Fruit fly (Drosophila melanogaster) whole organism, wandering third instar larva: ENCODE results near the gene Cyp310a1.
A peak's percentile ranks its signal among the peaks of the same experiment; 100 is the strongest.

Experiments used
- CG32264 ChIP-seq: fragments of 200-800 bp; sonication (Bioruptor generic); optimal IDR thresholded peaks from 2 replicates; lab custom pipeline; 2016; ENCODE audit warnings: missing biosample characterization, missing genetic modification characterization
- CG9705 ChIP-seq: fragments of 200-800 bp; sonication (Bioruptor generic); optimal IDR thresholded peaks from 2 replicates; lab custom pipeline; 2018; ENCODE audit warnings: missing biosample characterization, mild to moderate bottlenecking, missing genetic modification characterization
- CrebA ChIP-seq: fragments of 200-800 bp; sonication (Bioruptor generic); optimal IDR thresholded peaks from 2 replicates; lab custom pipeline; 2016; ENCODE audit warnings: missing biosample characterization, mild to moderate bottlenecking, missing genetic modification characterization, borderline replicate concordance
- Dfd ChIP-seq: fragments of >200 bp; optimal IDR thresholded peaks from 2 replicates; lab custom pipeline; 2017; ENCODE audit warnings: missing biosample characterization, missing genetic modification characterization
- Dif ChIP-seq: fragments of 200-275, 200-300 bp; sonication (Bioruptor generic); optimal IDR thresholded peaks from 2 replicates; lab custom pipeline; 2018; ENCODE audit warnings: missing biosample characterization, missing genetic modification characterization; ENCODE audit not compliant: partially characterized antibody
- GATAd ChIP-seq: sonication (Bioruptor generic); optimal IDR thresholded peaks from 2 replicates; lab custom pipeline; 2016; ENCODE audit warnings: missing biosample characterization, missing genetic modification characterization
- HLH106 ChIP-seq: fragments of 200-800 bp; optimal IDR thresholded peaks from 3 replicates; lab custom pipeline; 2019; ENCODE audit warnings: missing biosample characterization, mild to moderate bottlenecking, missing genetic modification characterization, moderate library complexity
- Hnf4 ChIP-seq: fragments of 200-800 bp; sonication (Bioruptor generic); optimal IDR thresholded peaks from 2 replicates; lab custom pipeline; 2016; ENCODE audit warnings: missing biosample characterization, mild to moderate bottlenecking, missing genetic modification characterization
- Hr78 ChIP-seq: fragments of >200 bp; optimal IDR thresholded peaks from 2 replicates; lab custom pipeline; 2017; ENCODE audit warnings: missing biosample characterization, missing genetic modification characterization
- Hr83 ChIP-seq: fragments of 200-300 bp; sonication (Bioruptor generic); optimal IDR thresholded peaks from 2 replicates; lab custom pipeline; 2016; ENCODE audit warnings: missing biosample characterization, mild to moderate bottlenecking, missing genetic modification characterization, moderate library complexity; ENCODE audit not compliant: poor library complexity, severe bottlenecking
- Jra ChIP-seq: sonication (Bioruptor generic); optimal IDR thresholded peaks from 2 replicates; lab custom pipeline; 2016; ENCODE audit warnings: missing biosample characterization, missing genetic modification characterization
- Mio ChIP-seq: sonication (Bioruptor generic); optimal IDR thresholded peaks from 2 replicates; lab custom pipeline; 2016; ENCODE audit warnings: missing biosample characterization, missing genetic modification characterization
- Myc ChIP-seq: fragments of >200 bp; optimal IDR thresholded peaks from 2 replicates; lab custom pipeline; 2017
- N ChIP-seq: fragments of >200 bp; optimal IDR thresholded peaks from 2 replicates; lab custom pipeline; 2018; ENCODE audit warnings: missing biosample characterization, missing external identifiers, missing genetic modification characterization
- OdsH ChIP-seq: fragments of 200-800 bp; sonication (Bioruptor generic); optimal IDR thresholded peaks from 2 replicates; lab custom pipeline; 2016; ENCODE audit warnings: missing biosample characterization, mild to moderate bottlenecking, missing genetic modification characterization
- Rel ChIP-seq, 2 experiments: fragments of 200-800 bp; sonication (Bioruptor generic) in 1 of 2; optimal IDR thresholded peaks; 2 replicates in 1 of 2; 3 replicates in 1 of 2; lab custom pipeline; 2016 to 2019; ENCODE audit warnings: mild to moderate bottlenecking in 2 of 2, missing biosample characterization in 2 of 2, missing genetic modification characterization in 2 of 2, moderate library complexity in 1 of 2
- Sp1 ChIP-seq: fragments of 200-800 bp; sonication (Bioruptor generic); optimal IDR thresholded peaks from 3 replicates; lab custom pipeline; 2019; ENCODE audit warnings: missing biosample characterization, mild to moderate bottlenecking, missing genetic modification characterization, moderate library complexity
- Vsx2 ChIP-seq: fragments of 200-300, 225-300 bp; sonication (Bioruptor generic); optimal IDR thresholded peaks from 2 replicates; lab custom pipeline; 2018; ENCODE audit warnings: missing biosample characterization, missing genetic modification characterization; ENCODE audit not compliant: partially characterized antibody
- br ChIP-seq: fragments of 200-800 bp; sonication (Bioruptor generic); optimal IDR thresholded peaks from 2 replicates; lab custom pipeline; 2016; ENCODE audit warnings: missing biosample characterization, missing genetic modification characterization
- brk ChIP-seq: fragments of 200-800 bp; sonication (Bioruptor generic); optimal IDR thresholded peaks from 2 replicates; lab custom pipeline; 2016; ENCODE audit warnings: missing biosample characterization, mild to moderate bottlenecking, missing genetic modification characterization
- dl ChIP-seq, 2 experiments: fragments of 175-275, 200-275 bp in 1 of 2; fragments of 200-275 bp in 1 of 2; sonication (Bioruptor generic); optimal IDR thresholded peaks; lab custom pipeline; 2018; ENCODE audit warnings: mild to moderate bottlenecking in 2 of 2, missing biosample characterization in 2 of 2, missing genetic modification characterization in 2 of 2, moderate library complexity in 2 of 2; ENCODE audit not compliant: partially characterized antibody in 2 of 2, insufficient read depth in 1 of 2
- dmrt93B ChIP-seq: fragments of 200-800 bp; sonication (Bioruptor generic); optimal IDR thresholded peaks from 2 replicates; lab custom pipeline; 2018; ENCODE audit warnings: missing biosample characterization, mild to moderate bottlenecking, missing genetic modification characterization
- ey ChIP-seq: fragments of 200-800 bp; sonication (Bioruptor generic); optimal IDR thresholded peaks from 2 replicates; lab custom pipeline; 2016; ENCODE audit warnings: missing biosample characterization, missing genetic modification characterization
- foxo ChIP-seq, 2 experiments: fragments of 200-800 bp; sonication (Bioruptor generic); optimal IDR thresholded peaks; 2 replicates in 1 of 2; 3 replicates in 1 of 2; lab custom pipeline; 2016 to 2017; ENCODE audit warnings: missing biosample characterization in 2 of 2, missing genetic modification characterization in 2 of 2
- fru ChIP-seq: fragments of 200-800 bp; sonication (Bioruptor generic); optimal IDR thresholded peaks from 3 replicates; lab custom pipeline; 2016; ENCODE audit warnings: missing biosample characterization, mild to moderate bottlenecking, missing genetic modification characterization
- h ChIP-seq: fragments of 200-800 bp; sonication (Bioruptor generic); optimal IDR thresholded peaks from 3 replicates; lab custom pipeline; 2016; ENCODE audit warnings: missing biosample characterization, mild to moderate bottlenecking, missing genetic modification characterization
- jim ChIP-seq: fragments of 175-275, 200-325 bp; sonication (Bioruptor generic); optimal IDR thresholded peaks from 2 replicates; lab custom pipeline; 2016; ENCODE audit warnings: missing biosample characterization, mild to moderate bottlenecking, missing genetic modification characterization
- lola ChIP-seq: fragments of >200 bp; optimal IDR thresholded peaks from 2 replicates; lab custom pipeline; 2017; ENCODE audit warnings: missing biosample characterization, missing genetic modification characterization
- pan ChIP-seq: fragments of >200 bp; optimal IDR thresholded peaks from 2 replicates; lab custom pipeline; 2017
- psq ChIP-seq: fragments of 200-800 bp; sonication (Bioruptor generic); optimal IDR thresholded peaks from 3 replicates; lab custom pipeline; 2017; ENCODE audit warnings: missing biosample characterization, mild to moderate bottlenecking, missing genetic modification characterization, moderate library complexity
- rgr ChIP-seq: fragments of 200-800 bp; sonication (Bioruptor generic); optimal IDR thresholded peaks from 3 replicates; lab custom pipeline; 2016; ENCODE audit warnings: missing biosample characterization, mild to moderate bottlenecking, missing genetic modification characterization
- sage ChIP-seq: fragments of 200-800 bp; sonication (Bioruptor generic); optimal IDR thresholded peaks from 2 replicates; lab custom pipeline; 2016; ENCODE audit warnings: missing biosample characterization, mild to moderate bottlenecking, missing genetic modification characterization
- sv ChIP-seq: fragments of 200-800 bp; sonication (Bioruptor generic); optimal IDR thresholded peaks from 3 replicates; lab custom pipeline; 2016; ENCODE audit warnings: missing biosample characterization, missing genetic modification characterization
- usp ChIP-seq: fragments of >200 bp; optimal IDR thresholded peaks from 2 replicates; lab custom pipeline; 2017; ENCODE audit warnings: missing biosample characterization, missing genetic modification characterization
- woc ChIP-seq: sonication (Bioruptor generic); optimal IDR thresholded peaks from 2 replicates; lab custom pipeline; 2016; ENCODE audit warnings: missing biosample characterization, mild to moderate bottlenecking, missing genetic modification characterization

Cyp310a1 gene

dm6 chr2L:18620153-18620552, 32.7 kb downstream of the Cyp310a1 start:
- TF ChIP-seq sage (GFP tag; lab: Kevin White, UChicago) (no peak), psq (GFP tag; lab: Kevin White, UChicago) (no peak), Hr83 (no peak), N (GFP tag; lab: Kevin White, UChicago) (no peak), fru (GFP tag; lab: Kevin White, UChicago) (no peak), Dif (no peak), woc (GFP tag; lab: Kevin White, UChicago) (no peak), dmrt93B (GFP tag; lab: Kevin White, UChicago) (no peak), Hr78 (GFP tag; lab: Kevin White, UChicago) (no peak), Mio (no peak), OdsH (GFP tag; lab: Kevin White, UChicago) (no peak), Vsx2 (GFP tag; lab: Kevin White, UChicago) (no peak), Hnf4 (no peak), sv (GFP tag; lab: Kevin White, UChicago) (no peak), foxo (GFP tag; optimal IDR thresholded peaks at IDR 0.05; lab: Kevin White, UChicago) (no peak)

dm6 chr2L:18617003-18617402, 35.8 kb downstream of the Cyp310a1 start, which contains the start of gene MESR3:
TSS of gene MESR3 (plus strand) at chr2L:18617256.
- TF ChIP-seq brk, result no peak
- TF ChIP-seq rgr (GFP tag; lab: Kevin White, UChicago), result peak; percentile 46
- peak; percentile 62 for TF ChIP-seq OdsH (GFP tag; lab: Kevin White, UChicago)
- no peak for TF ChIP-seq CrebA
- no peak for TF ChIP-seq CG32264
- TF ChIP-seq HLH106 (tag; lab: Kevin White, UChicago), result peak; percentile 68
- TF ChIP-seq Vsx2 (GFP tag; lab: Kevin White, UChicago), result no peak
- TF ChIP-seq ey (GFP tag; lab: Kevin White, UChicago), result no peak
- no peak for TF ChIP-seq h (GFP tag; lab: Kevin White, UChicago)
- peak in 1 of 2 experiments; percentile 72 for TF ChIP-seq foxo (GFP tag; optimal IDR thresholded peaks at IDR 0.05; lab: Kevin White, UChicago)
- TF ChIP-seq psq (GFP tag; lab: Kevin White, UChicago), result peak; percentile 54
- TF ChIP-seq Rel (GFP tag; optimal IDR thresholded peaks at IDR 0.05; lab: Kevin White, UChicago), result no peak
- TF ChIP-seq Rel (tag; optimal IDR thresholded peaks at IDR 0.05; lab: Kevin White, UChicago), result peak; percentile 24
- no peak for TF ChIP-seq GATAd (GFP tag; lab: Kevin White, UChicago)
- peak; percentile 49 for TF ChIP-seq sage (GFP tag; lab: Kevin White, UChicago)
- TF ChIP-seq dl (GFP tag; optimal IDR thresholded peaks at IDR 0.05; lab: Kevin White, UChicago; ENCODE audit: insufficient read depth in 1 of 2, partially characterized antibody in 2 of 2), result no peak
- TF ChIP-seq CG9705, result peak; percentile 13
- TF ChIP-seq Dif, result peak; percentile 63
- TF ChIP-seq Sp1 (GFP tag; lab: Kevin White, UChicago), result peak; percentile 72
- TF ChIP-seq lola (GFP tag; lab: Kevin White, UChicago), result no peak
- TF ChIP-seq, all 38 proteins: peak for 10

- no peak for TF ChIP-seq Rel (GFP tag; optimal IDR thresholded peaks at IDR 0.05; lab: Kevin White, UChicago)
- no peak for TF ChIP-seq Rel (tag; optimal IDR thresholded peaks at IDR 0.05; lab: Kevin White, UChicago)
- no peak for TF ChIP-seq Myc (lab: Kevin White, UChicago)
- TF ChIP-seq br, result no peak
- TF ChIP-seq jim, result no peak
- no peak for TF ChIP-seq pan (lab: Kevin White, UChicago)
- no peak for TF ChIP-seq OdsH (GFP tag; lab: Kevin White, UChicago)
- TF ChIP-seq lola (GFP tag; lab: Kevin White, UChicago), result no peak
- TF ChIP-seq CG32264, result no peak
- no peak for TF ChIP-seq ey (GFP tag; lab: Kevin White, UChicago)
- TF ChIP-seq Jra (GFP tag; lab: Kevin White, UChicago), result no peak
- no peak for TF ChIP-seq Dfd (GFP tag; lab: Kevin White, UChicago)
- no peak for TF ChIP-seq brk
- TF ChIP-seq dl (GFP tag; optimal IDR thresholded peaks at IDR 0.05; lab: Kevin White, UChicago; ENCODE audit: insufficient read depth in 1 of 2, partially characterized antibody in 2 of 2), result no peak
- TF ChIP-seq usp (GFP tag; lab: Kevin White, UChicago), result no peak
- TF ChIP-seq rgr (GFP tag; lab: Kevin White, UChicago), result no peak
- no peak for TF ChIP-seq Dif
- TF ChIP-seq, all 38 proteins: peak for 0
Measured at dm6 chr2L:18616019-18616418, 36.8 kb downstream of the Cyp310a1 start, which contains the start of gene IFT46. TSS of gene IFT46 (minus strand) at chr2L:18616106.
